Fruit fly (Drosophila melanogaster) whole organism, wandering third instar larva: ENCODE results near the gene CG7367.

ENCODE experiments used
- Abd-B ChIP-seq: fragments of >200 bp; optimal IDR thresholded peaks from 2 replicates; lab custom pipeline; 2017; ENCODE audit warnings: missing biosample characterization, missing genetic modification characterization
- CG32264 ChIP-seq: fragments of 200-800 bp; sonication (Bioruptor generic); optimal IDR thresholded peaks from 2 replicates; lab custom pipeline; 2016; ENCODE audit warnings: missing biosample characterization, missing genetic modification characterization
- CG9705 ChIP-seq: fragments of 200-800 bp; sonication (Bioruptor generic); optimal IDR thresholded peaks from 2 replicates; lab custom pipeline; 2018; ENCODE audit warnings: missing biosample characterization, mild to moderate bottlenecking, missing genetic modification characterization
- CrebA ChIP-seq: fragments of 200-800 bp; sonication (Bioruptor generic); optimal IDR thresholded peaks from 2 replicates; lab custom pipeline; 2016; ENCODE audit warnings: missing biosample characterization, mild to moderate bottlenecking, missing genetic modification characterization, borderline replicate concordance
- Dfd ChIP-seq: fragments of >200 bp; optimal IDR thresholded peaks from 2 replicates; lab custom pipeline; 2017; ENCODE audit warnings: missing biosample characterization, missing genetic modification characterization
- Dif ChIP-seq: fragments of 200-275, 200-300 bp; sonication (Bioruptor generic); optimal IDR thresholded peaks from 2 replicates; lab custom pipeline; 2018; ENCODE audit warnings: missing biosample characterization, missing genetic modification characterization; ENCODE audit not compliant: partially characterized antibody
- GATAd ChIP-seq: sonication (Bioruptor generic); optimal IDR thresholded peaks from 2 replicates; lab custom pipeline; 2016; ENCODE audit warnings: missing biosample characterization, missing genetic modification characterization
- HLH106 ChIP-seq: fragments of 200-800 bp; optimal IDR thresholded peaks from 3 replicates; lab custom pipeline; 2019; ENCODE audit warnings: missing biosample characterization, mild to moderate bottlenecking, missing genetic modification characterization, moderate library complexity
- Hnf4 ChIP-seq: fragments of 200-800 bp; sonication (Bioruptor generic); optimal IDR thresholded peaks from 2 replicates; lab custom pipeline; 2016; ENCODE audit warnings: missing biosample characterization, mild to moderate bottlenecking, missing genetic modification characterization
- Hr78 ChIP-seq: fragments of >200 bp; optimal IDR thresholded peaks from 2 replicates; lab custom pipeline; 2017; ENCODE audit warnings: missing biosample characterization, missing genetic modification characterization
- Hr83 ChIP-seq: fragments of 200-300 bp; sonication (Bioruptor generic); optimal IDR thresholded peaks from 2 replicates; lab custom pipeline; 2016; ENCODE audit warnings: missing biosample characterization, mild to moderate bottlenecking, missing genetic modification characterization, moderate library complexity; ENCODE audit not compliant: poor library complexity, severe bottlenecking
- Jra ChIP-seq: sonication (Bioruptor generic); optimal IDR thresholded peaks from 2 replicates; lab custom pipeline; 2016; ENCODE audit warnings: missing biosample characterization, missing genetic modification characterization
- Mio ChIP-seq: sonication (Bioruptor generic); optimal IDR thresholded peaks from 2 replicates; lab custom pipeline; 2016; ENCODE audit warnings: missing biosample characterization, missing genetic modification characterization
- Myc ChIP-seq: fragments of >200 bp; optimal IDR thresholded peaks from 2 replicates; lab custom pipeline; 2017
- N ChIP-seq: fragments of >200 bp; optimal IDR thresholded peaks from 2 replicates; lab custom pipeline; 2018; ENCODE audit warnings: missing biosample characterization, missing external identifiers, missing genetic modification characterization
- OdsH ChIP-seq: fragments of 200-800 bp; sonication (Bioruptor generic); optimal IDR thresholded peaks from 2 replicates; lab custom pipeline; 2016; ENCODE audit warnings: missing biosample characterization, mild to moderate bottlenecking, missing genetic modification characterization
- Rel ChIP-seq, 2 experiments: fragments of 200-800 bp; sonication (Bioruptor generic) in 1 of 2; optimal IDR thresholded peaks; 2 replicates in 1 of 2; 3 replicates in 1 of 2; lab custom pipeline; 2016 to 2019; ENCODE audit warnings: mild to moderate bottlenecking in 2 of 2, missing biosample characterization in 2 of 2, missing genetic modification characterization in 2 of 2, moderate library complexity in 1 of 2
- Sp1 ChIP-seq: fragments of 200-800 bp; sonication (Bioruptor generic); optimal IDR thresholded peaks from 3 replicates; lab custom pipeline; 2019; ENCODE audit warnings: missing biosample characterization, mild to moderate bottlenecking, missing genetic modification characterization, moderate library complexity
- Vsx2 ChIP-seq: fragments of 200-300, 225-300 bp; sonication (Bioruptor generic); optimal IDR thresholded peaks from 2 replicates; lab custom pipeline; 2018; ENCODE audit warnings: missing biosample characterization, missing genetic modification characterization; ENCODE audit not compliant: partially characterized antibody
- br ChIP-seq: fragments of 200-800 bp; sonication (Bioruptor generic); optimal IDR thresholded peaks from 2 replicates; lab custom pipeline; 2016; ENCODE audit warnings: missing biosample characterization, missing genetic modification characterization
- brk ChIP-seq: fragments of 200-800 bp; sonication (Bioruptor generic); optimal IDR thresholded peaks from 2 replicates; lab custom pipeline; 2016; ENCODE audit warnings: missing biosample characterization, mild to moderate bottlenecking, missing genetic modification characterization
- dl ChIP-seq, 2 experiments: fragments of 175-275, 200-275 bp in 1 of 2; fragments of 200-275 bp in 1 of 2; sonication (Bioruptor generic); optimal IDR thresholded peaks; lab custom pipeline; 2018; ENCODE audit warnings: mild to moderate bottlenecking in 2 of 2, missing biosample characterization in 2 of 2, missing genetic modification characterization in 2 of 2, moderate library complexity in 2 of 2; ENCODE audit not compliant: partially characterized antibody in 2 of 2, insufficient read depth in 1 of 2
- dmrt93B ChIP-seq: fragments of 200-800 bp; sonication (Bioruptor generic); optimal IDR thresholded peaks from 2 replicates; lab custom pipeline; 2018; ENCODE audit warnings: missing biosample characterization, mild to moderate bottlenecking, missing genetic modification characterization
- dsf ChIP-seq: sonication (Bioruptor generic); optimal IDR thresholded peaks from 2 replicates; lab custom pipeline; 2016; ENCODE audit warnings: missing biosample characterization, missing genetic modification characterization, borderline replicate concordance
- ey ChIP-seq: fragments of 200-800 bp; sonication (Bioruptor generic); optimal IDR thresholded peaks from 2 replicates; lab custom pipeline; 2016; ENCODE audit warnings: missing biosample characterization, missing genetic modification characterization
- foxo ChIP-seq, 2 experiments: fragments of 200-800 bp; sonication (Bioruptor generic); optimal IDR thresholded peaks; 2 replicates in 1 of 2; 3 replicates in 1 of 2; lab custom pipeline; 2016 to 2017; ENCODE audit warnings: missing biosample characterization in 2 of 2, missing genetic modification characterization in 2 of 2
- fru ChIP-seq: fragments of 200-800 bp; sonication (Bioruptor generic); optimal IDR thresholded peaks from 3 replicates; lab custom pipeline; 2016; ENCODE audit warnings: missing biosample characterization, mild to moderate bottlenecking, missing genetic modification characterization
- h ChIP-seq: fragments of 200-800 bp; sonication (Bioruptor generic); optimal IDR thresholded peaks from 3 replicates; lab custom pipeline; 2016; ENCODE audit warnings: missing biosample characterization, mild to moderate bottlenecking, missing genetic modification characterization
- jim ChIP-seq: fragments of 175-275, 200-325 bp; sonication (Bioruptor generic); optimal IDR thresholded peaks from 2 replicates; lab custom pipeline; 2016; ENCODE audit warnings: missing biosample characterization, mild to moderate bottlenecking, missing genetic modification characterization
- lola ChIP-seq: fragments of >200 bp; optimal IDR thresholded peaks from 2 replicates; lab custom pipeline; 2017; ENCODE audit warnings: missing biosample characterization, missing genetic modification characterization
- pan ChIP-seq: fragments of >200 bp; optimal IDR thresholded peaks from 2 replicates; lab custom pipeline; 2017
- psq ChIP-seq: fragments of 200-800 bp; sonication (Bioruptor generic); optimal IDR thresholded peaks from 3 replicates; lab custom pipeline; 2017; ENCODE audit warnings: missing biosample characterization, mild to moderate bottlenecking, missing genetic modification characterization, moderate library complexity
- rgr ChIP-seq: fragments of 200-800 bp; sonication (Bioruptor generic); optimal IDR thresholded peaks from 3 replicates; lab custom pipeline; 2016; ENCODE audit warnings: missing biosample characterization, mild to moderate bottlenecking, missing genetic modification characterization
- sage ChIP-seq: fragments of 200-800 bp; sonication (Bioruptor generic); optimal IDR thresholded peaks from 2 replicates; lab custom pipeline; 2016; ENCODE audit warnings: missing biosample characterization, mild to moderate bottlenecking, missing genetic modification characterization
- tai ChIP-seq: sonication (Bioruptor generic); optimal IDR thresholded peaks from 2 replicates; lab custom pipeline; 2016; ENCODE audit warnings: missing biosample characterization, missing genetic modification characterization
- usp ChIP-seq: fragments of >200 bp; optimal IDR thresholded peaks from 2 replicates; lab custom pipeline; 2017; ENCODE audit warnings: missing biosample characterization, missing genetic modification characterization
- woc ChIP-seq: sonication (Bioruptor generic); optimal IDR thresholded peaks from 2 replicates; lab custom pipeline; 2016; ENCODE audit warnings: missing biosample characterization, mild to moderate bottlenecking, missing genetic modification characterization

CG7367 gene

DNA sequence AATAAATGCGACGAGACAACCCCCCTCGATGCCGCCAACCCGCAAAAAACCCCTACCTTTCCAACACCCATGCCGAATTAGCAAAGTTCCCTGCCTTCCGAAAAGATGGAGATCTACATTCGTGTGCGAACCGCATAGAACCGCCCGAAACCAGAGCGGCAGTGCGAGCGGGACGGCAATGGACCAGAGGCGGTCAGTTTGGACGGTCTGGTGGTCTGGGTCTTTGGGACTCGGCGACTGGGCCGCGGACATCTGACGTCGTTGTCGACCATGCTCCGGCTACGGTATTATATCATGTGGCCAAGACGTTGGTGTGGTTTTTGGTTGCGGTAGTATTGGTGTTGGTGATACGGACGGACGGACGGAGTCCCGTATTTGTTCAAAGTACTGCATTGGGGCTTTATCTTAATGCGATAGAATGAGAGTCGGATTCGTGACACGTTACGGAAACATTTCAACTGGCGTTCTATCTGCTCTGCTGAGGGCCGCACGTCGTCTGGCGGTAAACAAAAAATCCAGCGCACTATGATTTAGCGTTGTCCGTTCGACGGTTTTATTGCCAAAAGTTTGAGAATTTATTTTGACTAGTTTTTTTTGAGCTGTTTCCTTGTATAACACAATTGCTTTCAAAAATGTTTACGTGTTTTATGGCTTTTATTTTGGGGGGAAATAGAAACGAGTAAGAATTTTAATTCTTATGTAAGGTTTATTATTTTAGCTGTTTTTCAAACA lies 47.3 kb upstream of the CG7367 start:
- peak; percentile 15 for TF ChIP-seq HLH106
- peak; percentile 25 for TF ChIP-seq h (GFP tag; lab: Kevin White, UChicago)
- TF ChIP-seq lola = no peak
- TF ChIP-seq rgr = peak; percentile 11
- no peak for TF ChIP-seq jim (GFP tag; lab: Kevin White, UChicago)
- TF ChIP-seq brk (GFP tag; lab: Kevin White, UChicago) = no peak
- no peak for TF ChIP-seq Jra
- TF ChIP-seq Dfd (GFP tag; lab: Kevin White, UChicago) = no peak
- no peak for TF ChIP-seq Dif (GFP tag; lab: Kevin White, UChicago)
- TF ChIP-seq br (GFP tag; lab: Kevin White, UChicago) = peak; percentile 19
- no peak for TF ChIP-seq Hnf4 (GFP tag; lab: Kevin White, UChicago)
- no peak for TF ChIP-seq Rel (GFP tag; optimal IDR thresholded peaks at IDR 0.05; lab: Kevin White, UChicago)
- peak; percentile 3 for TF ChIP-seq Rel (tag; optimal IDR thresholded peaks at IDR 0.05; lab: Kevin White, UChicago)
- no peak for TF ChIP-seq GATAd

dm6 chr2L:8085466-8086164 lies 46.0 kb upstream of the CG7367 start:
- TF ChIP-seq OdsH (GFP tag; lab: Kevin White, UChicago) (no peak), Dfd (GFP tag; lab: Kevin White, UChicago) (no peak), CG9705 (GFP tag; lab: Kevin White, UChicago) (no peak), Hr78 (GFP tag; lab: Kevin White, UChicago) (no peak), Rel (GFP tag; optimal IDR thresholded peaks at IDR 0.05; lab: Kevin White, UChicago) (no peak), Rel (tag; optimal IDR thresholded peaks at IDR 0.05; lab: Kevin White, UChicago) (no peak), foxo (GFP tag; optimal IDR thresholded peaks at IDR 0.05; lab: Kevin White, UChicago) (no peak), dl (GFP tag; optimal IDR thresholded peaks at IDR 0.05; lab: Kevin White, UChicago; ENCODE audit: insufficient read depth in 1 of 2, partially characterized antibody in 2 of 2) (no peak), psq (no peak), Abd-B (GFP tag; lab: Kevin White, UChicago) (no peak), Sp1 (GFP tag; lab: Kevin White, UChicago) (no peak), lola (no peak), dmrt93B (GFP tag; lab: Kevin White, UChicago) (no peak), Vsx2 (GFP tag; lab: Kevin White, UChicago) (no peak), CrebA (no peak)

DNA sequence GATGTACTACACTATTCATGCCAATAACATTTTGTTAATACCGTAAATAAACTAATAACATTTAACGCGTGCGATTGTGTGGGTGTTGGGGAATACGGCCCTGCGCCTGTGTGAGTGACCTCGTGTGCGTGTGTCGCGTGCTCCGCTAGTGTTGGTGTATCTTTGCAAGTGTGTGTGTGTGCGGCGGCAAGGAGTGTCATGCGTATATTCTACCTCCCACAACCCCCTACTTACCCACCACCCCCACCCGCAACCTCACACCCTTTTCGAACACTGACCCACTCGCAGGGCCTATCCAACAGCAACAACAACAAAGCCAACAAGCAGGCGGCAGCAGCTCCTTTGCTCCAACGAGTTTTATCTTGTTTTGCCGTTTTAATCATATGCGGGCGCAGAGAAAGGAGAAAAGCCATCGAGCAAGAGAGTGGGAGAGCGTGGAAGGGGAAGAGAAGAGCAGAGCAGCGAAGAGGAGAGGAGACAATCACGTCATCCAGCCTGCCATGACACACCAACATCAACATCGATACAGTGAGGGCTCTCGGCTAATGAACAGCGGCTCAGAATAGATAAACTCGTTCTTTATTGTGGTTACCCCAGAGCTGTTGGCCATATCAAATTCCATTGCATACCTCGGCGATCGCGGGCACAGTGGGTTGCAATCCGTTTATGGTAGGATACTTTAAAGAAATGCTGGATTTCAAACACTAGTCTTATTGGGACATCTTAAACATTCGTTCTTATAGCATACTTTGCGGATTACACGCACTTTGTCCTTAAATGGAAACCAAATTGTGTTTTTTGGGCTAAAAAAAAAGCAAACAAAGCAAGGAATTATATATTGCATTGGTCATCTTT lies 45.0 kb upstream of the CG7367 start:
- TF ChIP-seq Rel (GFP tag; optimal IDR thresholded peaks at IDR 0.05; lab: Kevin White, UChicago) (no peak), Rel (tag; optimal IDR thresholded peaks at IDR 0.05; lab: Kevin White, UChicago) (no peak), Abd-B (GFP tag; lab: Kevin White, UChicago) (no peak), CrebA (no peak), Vsx2 (GFP tag; lab: Kevin White, UChicago) (no peak), Myc (no peak), Sp1 (GFP tag; lab: Kevin White, UChicago) (no peak), N (peak; percentile 59), Dfd (GFP tag; lab: Kevin White, UChicago) (no peak), dmrt93B (GFP tag; lab: Kevin White, UChicago) (no peak), lola (no peak), tai (GFP tag; lab: Kevin White, UChicago) (no peak), Hr78 (GFP tag; lab: Kevin White, UChicago) (no peak), foxo (GFP tag; optimal IDR thresholded peaks at IDR 0.05; lab: Kevin White, UChicago) (peak in 1 of 2 experiments; percentile 16), GATAd (no peak), rgr (no peak), HLH106 (no peak), brk (GFP tag; lab: Kevin White, UChicago) (no peak), ey (GFP tag; lab: Kevin White, UChicago) (peak; percentile 12), usp (GFP tag; lab: Kevin White, UChicago) (no peak), pan (lab: Kevin White, UChicago) (no peak), Mio (GFP tag; lab: Kevin White, UChicago) (no peak), CG9705 (GFP tag; lab: Kevin White, UChicago) (no peak), dsf (no peak), fru (GFP tag; lab: Kevin White, UChicago) (peak; percentile 8), Jra (no peak), woc (peak; percentile 14), h (GFP tag; lab: Kevin White, UChicago) (peak; percentile 13), br (GFP tag; lab: Kevin White, UChicago) (peak; percentile 6), psq (no peak), Hnf4 (GFP tag; lab: Kevin White, UChicago) (no peak), OdsH (GFP tag; lab: Kevin White, UChicago) (no peak), CG32264 (GFP tag; lab: Kevin White, UChicago) (no peak), sage (GFP tag; lab: Kevin White, UChicago) (no peak), Hr83 (GFP tag; lab: Kevin White, UChicago) (no peak), dl (GFP tag; optimal IDR thresholded peaks at IDR 0.05; lab: Kevin White, UChicago; ENCODE audit: insufficient read depth in 1 of 2, partially characterized antibody in 2 of 2) (peak in 1 of 2 experiments; percentile 39), jim (GFP tag; lab: Kevin White, UChicago) (no peak)
